Worm (Caenorhabditis elegans) whole organism, mixed stage, embryonic: ENCODE results near the gene B0478.3.

Source experiments
- bed-3 ChIP-seq: fragments of 200-800 bp; sonication (Bioruptor generic); optimal IDR thresholded peaks from 3 replicates; lab custom pipeline; 2018; ENCODE audit warnings: mild to moderate bottlenecking, missing genetic modification characterization, moderate library complexity, missing compliant biosample characterization
- ceh-83 ChIP-seq: fragments of 200-800 bp; sonication (Bioruptor generic); optimal IDR thresholded peaks from 2 replicates; lab custom pipeline; 2018; ENCODE audit warnings: mild to moderate bottlenecking, missing genetic modification characterization, missing compliant biosample characterization
- ces-1 ChIP-seq: fragments of 150-350 bp; optimal IDR thresholded peaks from 2 replicates; lab custom pipeline; 2014; ENCODE audit warnings: missing biosample characterization, missing genetic modification reagents, missing genetic modification characterization
- drap-1 ChIP-seq: fragments of 200-800 bp; sonication (Bioruptor generic); optimal IDR thresholded peaks from 3 replicates; lab custom pipeline; 2018; ENCODE audit warnings: mild to moderate bottlenecking, missing genetic modification characterization, missing compliant biosample characterization
- elt-3 ChIP-seq: fragments of 150-350 bp; optimal IDR thresholded peaks from 2 replicates; lab custom pipeline; 2014; ENCODE audit warnings: missing biosample characterization, missing genetic modification characterization
- nhr-237 ChIP-seq: fragments of 150-350 bp; optimal IDR thresholded peaks from 2 replicates; lab custom pipeline; 2014; ENCODE audit warnings: missing biosample characterization, missing genetic modification characterization
- pha-4 ChIP-seq: fragments of 150-350 bp; optimal IDR thresholded peaks from 2 replicates; lab custom pipeline; 2018; ENCODE audit warnings: missing biosample characterization, missing genetic modification reagents, missing genetic modification characterization
- snpc-4 ChIP-seq: fragments of 150-350 bp; optimal IDR thresholded peaks from 2 replicates; lab custom pipeline; 2014; ENCODE audit warnings: missing biosample characterization, missing genetic modification characterization

DNA sequence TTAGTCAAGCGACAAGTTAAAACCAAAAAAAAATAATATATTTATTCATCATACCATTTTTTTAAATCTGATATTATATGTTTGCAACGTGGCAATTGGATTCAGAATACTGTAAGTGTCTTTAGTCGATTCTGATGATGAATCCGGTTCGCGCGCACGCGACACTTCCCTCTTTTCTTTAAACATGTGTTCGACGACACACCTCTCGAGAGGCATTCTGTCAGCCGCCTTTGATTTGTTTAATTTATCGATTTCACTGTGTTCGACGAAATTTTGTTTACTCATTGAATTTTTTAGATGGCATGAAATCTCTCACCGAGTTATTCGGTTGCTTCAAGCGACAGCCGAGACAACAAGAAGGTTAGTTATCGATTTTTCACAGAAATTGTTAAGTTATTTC lies 47.3 kb upstream of the B0478.3 start, which contains the start of gene trxr-1:
- no peak for TF ChIP-seq snpc-4 (tag; lab: Kevin White, UChicago)
- no peak for TF ChIP-seq elt-3 (tag; lab: Kevin White, UChicago)
- no peak for TF ChIP-seq nhr-237 (tag; lab: Kevin White, UChicago)
- no peak for TF ChIP-seq ces-1
- no peak for TF ChIP-seq pha-4
- TF ChIP-seq drap-1 (GFP tag; lab: Kevin White, UChicago) = no peak
- TF ChIP-seq bed-3 (GFP tag; lab: Kevin White, UChicago) = no peak
- no peak for TF ChIP-seq ceh-83 (GFP tag; lab: Kevin White, UChicago)
